Fruit fly (Drosophila melanogaster) whole organism, prepupa: ENCODE measurements around the gene dre4.

Source experiments
- Blimp-1 ChIP-seq: fragments of 200-800 bp; sonication (Bioruptor generic); optimal IDR thresholded peaks from 3 replicates; lab custom pipeline; 2017; ENCODE audit warnings: missing biosample characterization, missing genetic modification characterization, mild to moderate bottlenecking, moderate library complexity, missing genetic modification reagents
- CG10631 ChIP-seq: fragments of 200-800 bp; sonication (Bioruptor generic); optimal IDR thresholded peaks from 2 replicates; lab custom pipeline; 2016; ENCODE audit warnings: missing biosample characterization, missing genetic modification characterization
- CG10669 ChIP-seq: fragments of 200-800 bp; sonication (Bioruptor generic); optimal IDR thresholded peaks from 3 replicates; lab custom pipeline; 2018; ENCODE audit warnings: missing biosample characterization, mild to moderate bottlenecking, missing genetic modification characterization, moderate library complexity
- CG11294 ChIP-seq: fragments of 200-800 bp; sonication (Bioruptor generic); IDR thresholded peaks from 2 replicates; pipeline ENCODE4 v1.3.6; 2022; ENCODE audit warnings: missing biosample characterization, missing genetic modification characterization
- CG11762 ChIP-seq: fragments of 200-800 bp; sonication (Bioruptor generic); optimal IDR thresholded peaks from 3 replicates; lab custom pipeline; 2016; ENCODE audit warnings: missing biosample characterization, missing genetic modification characterization; ENCODE audit not compliant: insufficient read depth
- CG11902 ChIP-seq: fragments of 200-800 bp; sonication (Bioruptor generic); optimal IDR thresholded peaks from 3 replicates; lab custom pipeline; 2016; ENCODE audit warnings: missing biosample characterization, missing genetic modification characterization
- CG15336 ChIP-seq: fragments of 200-800 bp; sonication (Bioruptor generic); IDR thresholded peaks from 2 replicates; pipeline ENCODE4 v1.3.6; 2022; ENCODE audit warnings: missing biosample characterization, missing genetic modification characterization
- CG1621 ChIP-seq: fragments of 200-800 bp; sonication (Bioruptor generic); optimal IDR thresholded peaks from 3 replicates; lab custom pipeline; 2018; ENCODE audit warnings: missing biosample characterization, mild to moderate bottlenecking, missing genetic modification characterization
- CG16779 ChIP-seq: fragments of 200-800 bp; sonication (Bioruptor generic); optimal IDR thresholded peaks from 3 replicates; lab custom pipeline; 2017; ENCODE audit warnings: missing biosample characterization, mild to moderate bottlenecking, missing genetic modification characterization
- CG3032 ChIP-seq: fragments of 200-800 bp; optimal IDR thresholded peaks from 2 replicates; lab custom pipeline; 2019; ENCODE audit warnings: missing biosample characterization, mild to moderate bottlenecking, missing genetic modification characterization, moderate library complexity
- CG31627 ChIP-seq: fragments of 200-800 bp; sonication (Bioruptor generic); optimal IDR thresholded peaks from 3 replicates; lab custom pipeline; 2016; ENCODE audit warnings: missing biosample characterization, missing genetic modification characterization
- CG32006 ChIP-seq: fragments of 200-800 bp; sonication (Bioruptor generic); optimal IDR thresholded peaks from 3 replicates; lab custom pipeline; 2017; ENCODE audit warnings: missing biosample characterization, mild to moderate bottlenecking, missing genetic modification characterization
- CG3919 ChIP-seq: fragments of 200-800 bp; sonication (Bioruptor generic); optimal IDR thresholded peaks from 3 replicates; lab custom pipeline; 2016; ENCODE audit warnings: missing biosample characterization, missing genetic modification characterization
- CG4318 ChIP-seq: fragments of 200-800 bp; sonication (Bioruptor generic); optimal IDR thresholded peaks from 3 replicates; lab custom pipeline; 2017; ENCODE audit warnings: missing biosample characterization, mild to moderate bottlenecking, missing genetic modification characterization
- CG6163 ChIP-seq: fragments of 200-800 bp; sonication (Bioruptor generic); IDR thresholded peaks from 3 replicates; pipeline ENCODE4 v1.3.6; 2022; ENCODE audit warnings: missing biosample characterization, missing genetic modification characterization
- CG6276 ChIP-seq: fragments of 200-800 bp; sonication (Bioruptor generic); optimal IDR thresholded peaks from 2 replicates; lab custom pipeline; 2017; ENCODE audit warnings: missing biosample characterization, mild to moderate bottlenecking, missing genetic modification characterization
- CG6792 ChIP-seq: fragments of 200-800 bp; sonication (Bioruptor generic); optimal IDR thresholded peaks from 3 replicates; lab custom pipeline; 2016; ENCODE audit warnings: missing biosample characterization, missing genetic modification characterization
- CG6808 ChIP-seq: fragments of 200-800 bp; sonication (Bioruptor generic); optimal IDR thresholded peaks from 3 replicates; lab custom pipeline; 2017; ENCODE audit warnings: missing biosample characterization, missing genetic modification characterization, mild to moderate bottlenecking, moderate library complexity, missing genetic modification reagents
- CG6854 ChIP-seq: fragments of 200-800 bp; sonication (Bioruptor generic); optimal IDR thresholded peaks from 2 replicates; lab custom pipeline; 2017; ENCODE audit warnings: missing biosample characterization, mild to moderate bottlenecking, missing genetic modification characterization
- CG7368 ChIP-seq: fragments of 200-800 bp; sonication (Bioruptor generic); optimal IDR thresholded peaks from 3 replicates; lab custom pipeline; 2016; ENCODE audit warnings: missing biosample characterization, missing genetic modification characterization
- CG8119 ChIP-seq: fragments of 200-800 bp; sonication (Bioruptor generic); IDR thresholded peaks from 3 replicates; pipeline ENCODE4 v1.3.6; 2022; ENCODE audit warnings: missing biosample characterization, missing genetic modification characterization
- CG8319 ChIP-seq: fragments of 200-800 bp; sonication (Bioruptor generic); optimal IDR thresholded peaks from 3 replicates; lab custom pipeline; 2016; ENCODE audit warnings: missing biosample characterization, missing genetic modification characterization
- CG8632 ChIP-seq: fragments of 200-800 bp; sonication (Bioruptor generic); optimal IDR thresholded peaks from 3 replicates; lab custom pipeline; 2016; ENCODE audit warnings: missing biosample characterization, missing genetic modification characterization
- CG9139 ChIP-seq: fragments of 200-800 bp; sonication (Bioruptor generic); optimal IDR thresholded peaks from 3 replicates; lab custom pipeline; 2017; ENCODE audit warnings: missing biosample characterization, mild to moderate bottlenecking, missing genetic modification characterization
- Eip75B ChIP-seq: fragments of 200-800 bp; sonication (Bioruptor generic); optimal IDR thresholded peaks from 3 replicates; lab custom pipeline; 2016; ENCODE audit warnings: missing biosample characterization, missing genetic modification characterization
- Eip93F ChIP-seq: fragments of 200-800 bp; sonication (Bioruptor generic); optimal IDR thresholded peaks from 2 replicates; lab custom pipeline; 2016; ENCODE audit warnings: missing biosample characterization, mild to moderate bottlenecking, missing genetic modification characterization
- Ets21C ChIP-seq: fragments of 200-800 bp; sonication (Bioruptor generic); optimal IDR thresholded peaks from 3 replicates; lab custom pipeline; 2016; ENCODE audit warnings: missing biosample characterization, missing genetic modification characterization
- Ets96B ChIP-seq: fragments of 200-800 bp; optimal IDR thresholded peaks from 2 replicates; lab custom pipeline; 2019; ENCODE audit warnings: missing biosample characterization, mild to moderate bottlenecking, missing genetic modification characterization, moderate library complexity
- Hr38 ChIP-seq: sonication (Bioruptor generic); optimal IDR thresholded peaks from 2 replicates; lab custom pipeline; 2016; ENCODE audit warnings: missing biosample characterization, missing genetic modification characterization
- Hr39 ChIP-seq: fragments of 200-800 bp; sonication (Bioruptor generic); optimal IDR thresholded peaks from 2 replicates; lab custom pipeline; 2016; ENCODE audit warnings: missing biosample characterization, missing genetic modification characterization
- Lpt ChIP-seq: fragments of 200-800 bp; sonication (Bioruptor generic); optimal IDR thresholded peaks from 3 replicates; lab custom pipeline; 2016; ENCODE audit warnings: missing biosample characterization, missing genetic modification characterization
- Met ChIP-seq: fragments of 200-800 bp; sonication (Bioruptor generic); optimal IDR thresholded peaks from 3 replicates; lab custom pipeline; 2016; ENCODE audit warnings: missing biosample characterization, missing genetic modification characterization
- Smox ChIP-seq: fragments of 200-800 bp; sonication (Bioruptor generic); optimal IDR thresholded peaks from 3 replicates; lab custom pipeline; 2016; ENCODE audit warnings: missing biosample characterization, missing genetic modification characterization
- Sox102F ChIP-seq: fragments of 200-800 bp; sonication (Bioruptor generic); optimal IDR thresholded peaks from 2 replicates; lab custom pipeline; 2016; ENCODE audit warnings: missing biosample characterization, mild to moderate bottlenecking, missing genetic modification characterization
- Sox14 ChIP-seq: fragments of 200-800 bp; sonication (Bioruptor generic); optimal IDR thresholded peaks from 3 replicates; lab custom pipeline; 2016; ENCODE audit warnings: missing biosample characterization, missing genetic modification characterization
- Sox15 ChIP-seq: fragments of 200-800 bp; sonication (Bioruptor generic); optimal IDR thresholded peaks from 3 replicates; lab custom pipeline; 2016; ENCODE audit warnings: missing biosample characterization, missing genetic modification characterization
- achi ChIP-seq: fragments of 200-800 bp; sonication (Bioruptor generic); optimal IDR thresholded peaks from 3 replicates; lab custom pipeline; 2016; ENCODE audit warnings: missing biosample characterization, missing genetic modification characterization
- acj6 ChIP-seq: fragments of 200-800 bp; sonication (Bioruptor generic); optimal IDR thresholded peaks from 3 replicates; lab custom pipeline; 2016; ENCODE audit warnings: missing biosample characterization, missing genetic modification characterization
- dac ChIP-seq: fragments of 200-800 bp; sonication (Bioruptor generic); optimal IDR thresholded peaks from 2 replicates; lab custom pipeline; 2017; ENCODE audit warnings: missing biosample characterization, mild to moderate bottlenecking, missing genetic modification characterization
- dsx ChIP-seq: fragments of 200-800 bp; optimal IDR thresholded peaks from 3 replicates; lab custom pipeline; 2019; ENCODE audit warnings: missing biosample characterization, mild to moderate bottlenecking, missing genetic modification characterization, moderate library complexity; ENCODE audit not compliant: poor library complexity, severe bottlenecking
- eg ChIP-seq: fragments of 200-800 bp; sonication (Bioruptor generic); IDR thresholded peaks from 3 replicates; pipeline ENCODE4 v1.3.6; 2022; ENCODE audit warnings: missing biosample characterization, missing genetic modification characterization
- esn ChIP-seq: fragments of 200-800 bp; sonication (Bioruptor generic); optimal IDR thresholded peaks from 2 replicates; lab custom pipeline; 2016; ENCODE audit warnings: missing biosample characterization, mild to moderate bottlenecking, missing genetic modification characterization, moderate library complexity
- fd59A ChIP-seq: fragments of 200-800 bp; sonication (Bioruptor generic); optimal IDR thresholded peaks from 2 replicates; lab custom pipeline; 2017; ENCODE audit warnings: missing biosample characterization, mild to moderate bottlenecking, missing genetic modification characterization, missing genetic modification reagents
- fd85E ChIP-seq: fragments of 200-800 bp; sonication (Bioruptor generic); optimal IDR thresholded peaks from 3 replicates; lab custom pipeline; 2016; ENCODE audit warnings: missing biosample characterization, missing genetic modification characterization
- fkh ChIP-seq: fragments of 200-800 bp; sonication (Bioruptor generic); optimal IDR thresholded peaks from 3 replicates; lab custom pipeline; 2017; ENCODE audit warnings: missing biosample characterization, mild to moderate bottlenecking, missing genetic modification characterization, moderate library complexity
- lz ChIP-seq: fragments of 200-800 bp; sonication (Bioruptor generic); optimal IDR thresholded peaks from 3 replicates; lab custom pipeline; 2016; ENCODE audit warnings: missing biosample characterization, missing genetic modification characterization
- net ChIP-seq: fragments of 200-800 bp; sonication (Bioruptor generic); optimal IDR thresholded peaks from 3 replicates; lab custom pipeline; 2016; ENCODE audit warnings: missing biosample characterization, missing genetic modification characterization
- pdm3 ChIP-seq: fragments of 200-800 bp; sonication (Bioruptor generic); optimal IDR thresholded peaks from 3 replicates; lab custom pipeline; 2016; ENCODE audit warnings: missing biosample characterization, missing genetic modification characterization
- salr ChIP-seq, 2 experiments: fragments of 200-800 bp; sonication (Bioruptor generic); optimal IDR thresholded peaks; 3 replicates each; lab custom pipeline; 2016 to 2018; ENCODE audit warnings: missing biosample characterization in 2 of 2, missing genetic modification characterization in 2 of 2, mild to moderate bottlenecking in 1 of 2
- ss ChIP-seq, 2 experiments: fragments of 200-800 bp; sonication (Bioruptor generic); optimal IDR thresholded peaks; 2 replicates in 1 of 2; 3 replicates in 1 of 2; lab custom pipeline; 2017 to 2018; ENCODE audit warnings: mild to moderate bottlenecking in 2 of 2, missing biosample characterization in 2 of 2, missing genetic modification characterization in 2 of 2, moderate library complexity in 1 of 2
- topi ChIP-seq: fragments of 200-800 bp; sonication (Bioruptor generic); optimal IDR thresholded peaks from 3 replicates; lab custom pipeline; 2016; ENCODE audit warnings: missing biosample characterization, missing genetic modification characterization
- vri ChIP-seq: fragments of 200-800 bp; sonication (Bioruptor generic); optimal IDR thresholded peaks from 3 replicates; lab custom pipeline; 2016; ENCODE audit warnings: missing biosample characterization, mild to moderate bottlenecking, missing genetic modification characterization

dre4 gene

dm6 chr3L:1876215-1876625 is at the start of gene dre4:
TSS of gene dre4 (minus strand) at chr3L:1876312.
- TF ChIP-seq esn (GFP tag; lab: Kevin White, UChicago) (peak; percentile 69), Sox15 (GFP tag; lab: Kevin White, UChicago) (peak; percentile 26), CG3919 (GFP tag; lab: Kevin White, UChicago) (no peak), ss (GFP tag; optimal IDR thresholded peaks at IDR 0.05; lab: Kevin White, UChicago) (no peak), CG4318 (no peak), CG16779 (tag; lab: Kevin White, UChicago) (peak; percentile 19), CG32006 (peak; percentile 60), Ets21C (peak; percentile 35), fd59A (GFP tag; lab: Kevin White, UChicago) (no peak), salr (GFP tag; optimal IDR thresholded peaks at IDR 0.05; lab: Kevin White, UChicago) (peak in 1 of 2 experiments; percentile 22), Lpt (GFP tag; lab: Kevin White, UChicago) (peak; percentile 31), dac (GFP tag; lab: Kevin White, UChicago) (no peak), CG1621 (tag; lab: Kevin White, UChicago) (peak; percentile 100), CG11294 (GFP tag; lab: Robert Waterston, UW) (peak; percentile 42; the same call in 1 of the 2 replicates), fd85E (GFP tag; lab: Kevin White, UChicago) (no peak), Hr39 (GFP tag; lab: Kevin White, UChicago) (peak; percentile 54), eg (GFP tag; lab: Robert Waterston, UW) (peak; percentile 86), Met (GFP tag; lab: Kevin White, UChicago) (no peak), CG8319 (GFP tag; lab: Kevin White, UChicago) (peak; percentile 9), dsx (GFP tag; lab: Kevin White, UChicago) (peak; percentile 45), CG8632 (GFP tag; lab: Kevin White, UChicago) (peak; percentile 50), achi (GFP tag; lab: Kevin White, UChicago) (peak; percentile 83), CG6792 (peak; percentile 58), Sox102F (GFP tag; lab: Kevin White, UChicago) (peak; percentile 59), CG6854 (GFP tag; lab: Kevin White, UChicago) (no peak), lz (GFP tag; lab: Kevin White, UChicago) (peak; percentile 59), CG8119 (GFP tag; lab: Robert Waterston, UW) (peak; percentile 78), Ets96B (peak; percentile 68), CG11902 (GFP tag; lab: Kevin White, UChicago) (peak; percentile 7), Smox (GFP tag; lab: Kevin White, UChicago) (no peak), topi (peak; percentile 63), acj6 (GFP tag; lab: Kevin White, UChicago) (no peak), Sox14 (GFP tag; lab: Kevin White, UChicago) (peak; percentile 75), CG7368 (peak; percentile 52), Blimp-1 (GFP tag; lab: Kevin White, UChicago) (no peak), fkh (no peak), pdm3 (GFP tag; lab: Kevin White, UChicago) (no peak), CG10631 (GFP tag; lab: Kevin White, UChicago) (no peak), net (GFP tag; lab: Kevin White, UChicago) (peak; percentile 46), CG11762 (GFP tag; lab: Kevin White, UChicago) (peak; percentile 6), vri (GFP tag; lab: Kevin White, UChicago) (no peak), CG10669 (GFP tag; lab: Kevin White, UChicago) (no peak), CG6808 (GFP tag; lab: Kevin White, UChicago) (no peak), Eip93F (GFP tag; lab: Kevin White, UChicago) (no peak), CG6276 (peak; percentile 62), CG3032 (peak; percentile 51), Eip75B (GFP tag; lab: Kevin White, UChicago) (no peak), CG31627 (GFP tag; lab: Kevin White, UChicago) (peak; percentile 52), CG15336 (GFP tag; lab: Robert Waterston, UW) (peak; percentile 76), CG9139 (GFP tag; lab: Kevin White, UChicago) (no peak), Hr38 (GFP tag; lab: Kevin White, UChicago) (no peak), CG6163 (GFP tag; lab: Robert Waterston, UW) (peak; percentile 66; the same call in 1 of the 3 replicates)
